Worm (Caenorhabditis elegans) whole organism, young adult: ENCODE data around the gene C28D4.18.

Experiments used
- ama-1 ChIP-seq, 3 experiments: fragments of 150-350 bp in 1 of 3; sonication (generic microtip) in 2 of 3; optimal IDR thresholded peaks; 2 replicates each; lab custom pipeline; 2014 to 2018; ENCODE audit warnings: missing biosample characterization in 2 of 3, missing genetic modification characterization in 2 of 3, missing genetic modification reagents in 2 of 3
- nhr-120 ChIP-seq: fragments of 200-800 bp; sonication (Bioruptor generic); IDR thresholded peaks from 2 replicates; pipeline ENCODE4 v1.3.6; 2022; ENCODE audit warnings: missing genetic modification characterization, missing compliant biosample characterization

- no peak for TF ChIP-seq ama-1 (optimal IDR thresholded peaks at IDR 0.05; lab: Kevin White, UChicago)
- no peak for TF ChIP-seq ama-1 (GFP tag; optimal IDR thresholded peaks at IDR 0.05; lab: Kevin White, UChicago)
- TF ChIP-seq nhr-120 (GFP tag; lab: Robert Waterston, UW): no peak
Observed at ce11 chrIV:9714264-9714663, 10.8 kb upstream of the C28D4.18 start.
